Fruit fly (Drosophila melanogaster): Measurements from ENCODE around the gene CG9921.

CG9921 gene

dm6 chrX:16281305-16281704 is 52.1 kb downstream of the CG9921 start:
- TF ChIP-seq ttk (optimal IDR thresholded peaks at IDR 0.05): no peak
- no peak for TF ChIP-seq h (optimal IDR thresholded peaks at IDR 0.05)
- no peak for TF ChIP-seq Sin3A (optimal IDR thresholded peaks at IDR 0.05)
